Worm (Caenorhabditis elegans) whole organism, L3 larva: Measurements from ENCODE around the gene F23B2.10.

Experiments used
- R02D3.7 ChIP-seq: fragments of 150-350 bp; optimal IDR thresholded peaks from 2 replicates; lab custom pipeline; 2014; ENCODE audit warnings: missing biosample characterization, missing genetic modification characterization
- aly-2 ChIP-seq: fragments of 150-350 bp; optimal IDR thresholded peaks from 2 replicates; lab custom pipeline; 2014; ENCODE audit warnings: missing biosample characterization, missing genetic modification characterization
- ama-1 ChIP-seq: fragments of 150-350 bp; optimal IDR thresholded peaks from 2 replicates; lab custom pipeline; 2018
- ceh-16 ChIP-seq: sonication (generic microtip); optimal IDR thresholded peaks from 2 replicates; lab custom pipeline; 2017; ENCODE audit warnings: missing biosample characterization, missing genetic modification characterization
- ceh-82 ChIP-seq: fragments of 150-350 bp; optimal IDR thresholded peaks from 2 replicates; lab custom pipeline; 2014; ENCODE audit warnings: missing biosample characterization, missing genetic modification characterization
- ceh-9 ChIP-seq: sonication (generic microtip); optimal IDR thresholded peaks from 2 replicates; lab custom pipeline; 2018; ENCODE audit warnings: missing biosample characterization, missing genetic modification characterization
- daf-12 ChIP-seq: fragments of 150-350 bp; optimal IDR thresholded peaks from 2 replicates; lab custom pipeline; 2014; ENCODE audit warnings: missing biosample characterization, missing genetic modification reagents, missing genetic modification characterization
- egl-27 ChIP-seq: sonication (generic microtip); optimal IDR thresholded peaks from 4 replicates; lab custom pipeline; 2017; ENCODE audit warnings: missing biosample characterization, missing genetic modification reagents, missing genetic modification characterization
- egl-5 ChIP-seq: fragments of 150-350 bp; optimal IDR thresholded peaks from 2 replicates; lab custom pipeline; 2017; ENCODE audit warnings: missing biosample characterization, missing genetic modification reagents, missing genetic modification characterization, inconsistent platforms
- elt-1 ChIP-seq: fragments of 150-350 bp; optimal IDR thresholded peaks from 2 replicates; lab custom pipeline; 2014; ENCODE audit warnings: missing biosample characterization, missing genetic modification characterization
- elt-2 ChIP-seq: sonication (generic microtip); optimal IDR thresholded peaks from 2 replicates; lab custom pipeline; 2016; ENCODE audit warnings: missing genetic modification reagents, mild to moderate bottlenecking, missing genetic modification characterization, missing compliant biosample characterization
- elt-3 ChIP-seq, 3 experiments: fragments of 150-350 bp in 1 of 3; sonication (generic microtip) in 2 of 3; optimal IDR thresholded peaks; 2 replicates in 2 of 3; 4 replicates in 1 of 3; lab custom pipeline; 2014 to 2017; ENCODE audit warnings: missing biosample characterization in 3 of 3, missing genetic modification characterization in 3 of 3
- fkh-10 ChIP-seq: sonication (generic microtip); optimal IDR thresholded peaks from 2 replicates; lab custom pipeline; 2017; ENCODE audit warnings: missing biosample characterization, missing genetic modification reagents, missing genetic modification characterization
- hmg-11 ChIP-seq: sonication (generic microtip); optimal IDR thresholded peaks from 2 replicates; lab custom pipeline; 2016; ENCODE audit warnings: missing genetic modification characterization, missing compliant biosample characterization
- jun-1 ChIP-seq: fragments of 150-350 bp; optimal IDR thresholded peaks from 2 replicates; lab custom pipeline; 2014; ENCODE audit warnings: missing biosample characterization, missing genetic modification reagents, missing genetic modification characterization
- lin-39 ChIP-seq: fragments of 150-350 bp; optimal IDR thresholded peaks from 2 replicates; lab custom pipeline; 2018; ENCODE audit warnings: missing biosample characterization, missing genetic modification reagents, missing genetic modification characterization
- lsy-12 ChIP-seq: sonication (generic microtip); optimal IDR thresholded peaks from 2 replicates; lab custom pipeline; 2016; ENCODE audit warnings: mild to moderate bottlenecking, missing genetic modification characterization, missing compliant biosample characterization
- mdl-1 ChIP-seq: fragments of 150-350 bp; optimal IDR thresholded peaks from 2 replicates; lab custom pipeline; 2014; ENCODE audit warnings: missing biosample characterization, missing genetic modification characterization
- mml-1 ChIP-seq: fragments of 150-350 bp; sonication (generic microtip); optimal IDR thresholded peaks from 3 replicates; lab custom pipeline; 2014; ENCODE audit warnings: missing biosample characterization, missing genetic modification characterization
- nfya-1 ChIP-seq: sonication (generic microtip); optimal IDR thresholded peaks from 2 replicates; lab custom pipeline; 2017; ENCODE audit warnings: missing genetic modification characterization, mild to moderate bottlenecking, missing compliant biosample characterization, antibody characterized with exemption, moderate library complexity; ENCODE audit not compliant: insufficient read depth
- nhr-23 ChIP-seq: fragments of 150-350 bp; optimal IDR thresholded peaks from 2 replicates; lab custom pipeline; 2014; ENCODE audit warnings: missing biosample characterization, missing genetic modification reagents, missing genetic modification characterization
- nhr-25 ChIP-seq: sonication (generic microtip); optimal IDR thresholded peaks from 2 replicates; lab custom pipeline; 2017; ENCODE audit warnings: missing biosample characterization, missing genetic modification characterization
- nhr-67 ChIP-seq: fragments of 150-350 bp; optimal IDR thresholded peaks from 2 replicates; lab custom pipeline; 2014; ENCODE audit warnings: missing biosample characterization, missing genetic modification characterization
- nhr-76 ChIP-seq: fragments of 150-350 bp; sonication (generic microtip); optimal IDR thresholded peaks from 5 replicates; lab custom pipeline; 2014; ENCODE audit warnings: missing biosample characterization, missing genetic modification characterization
- nhr-77 ChIP-seq: fragments of 150-350 bp; optimal IDR thresholded peaks from 2 replicates; lab custom pipeline; 2014; ENCODE audit warnings: missing biosample characterization, missing genetic modification characterization
- pha-4 ChIP-seq: fragments of 150-350 bp; optimal IDR thresholded peaks from 2 replicates; lab custom pipeline; 2014; ENCODE audit warnings: missing biosample characterization, missing genetic modification reagents, missing genetic modification characterization
- pqm-1 ChIP-seq: fragments of 150-350 bp; optimal IDR thresholded peaks from 2 replicates; lab custom pipeline; 2017; ENCODE audit warnings: missing biosample characterization, missing genetic modification characterization, inconsistent platforms
- skn-1 ChIP-seq: fragments of 150-350 bp; optimal IDR thresholded peaks from 2 replicates; lab custom pipeline; 2014; ENCODE audit warnings: missing biosample characterization, missing genetic modification characterization
- snpc-4 ChIP-seq: fragments of 150-350 bp; optimal IDR thresholded peaks from 2 replicates; lab custom pipeline; 2014; ENCODE audit warnings: missing biosample characterization, missing genetic modification characterization
- unc-62 ChIP-seq: fragments of 150-350 bp; sonication (generic microtip); optimal IDR thresholded peaks from 4 replicates; lab custom pipeline; 2014; ENCODE audit warnings: missing biosample characterization, missing genetic modification reagents, missing genetic modification characterization
- zag-1 ChIP-seq: fragments of 150-350 bp; optimal IDR thresholded peaks from 2 replicates; lab custom pipeline; 2014; ENCODE audit warnings: missing biosample characterization, missing genetic modification characterization
- ztf-4 ChIP-seq: fragments of 150-350 bp; optimal IDR thresholded peaks from 2 replicates; lab custom pipeline; 2014; ENCODE audit warnings: missing biosample characterization, missing genetic modification characterization

The F23B2.10 gene

ce11 chrIV:9184547-9184946 is 30.4 kb upstream of the F23B2.10 start, which contains the start of gene C07C7.1:
TSS of gene C07C7.1 (plus strand) at chrIV:9184847.
- TF ChIP-seq mdl-1 (no peak), ceh-82 (no peak), R02D3.7 (tag; lab: Kevin White, UChicago) (no peak), zag-1 (tag; lab: Kevin White, UChicago) (no peak), lin-39 (tag; lab: Kevin White, UChicago) (no peak), nhr-23 (tag; lab: Kevin White, UChicago) (no peak), nfya-1 (tag; lab: Kevin White, UChicago) (no peak), ztf-4 (no peak), nhr-25 (no peak), hmg-11 (tag; lab: Kevin White, UChicago) (no peak), ceh-9 (no peak), egl-5 (tag; lab: Kevin White, UChicago) (no peak), ceh-16 (tag; lab: Kevin White, UChicago) (no peak), egl-27 (tag; lab: Kevin White, UChicago) (no peak), elt-1 (tag; lab: Kevin White, UChicago) (no peak)

- TF ChIP-seq mml-1 (no peak), fkh-10 (GFP tag; lab: Kevin White, UChicago) (peak; percentile 33), unc-62 (GFP tag; lab: Kevin White, UChicago) (no peak), ama-1 (lab: Kevin White, UChicago) (no peak)
Measured at ce11 chrIV:9169764-9170163, 15.6 kb upstream of the F23B2.10 start.

- TF ChIP-seq zag-1 (tag; lab: Kevin White, UChicago) (no peak), pqm-1 (tag; lab: Kevin White, UChicago) (peak; percentile 26), elt-2 (tag; lab: Kevin White, UChicago) (peak; percentile 85), daf-12 (tag; lab: Kevin White, UChicago) (no peak), skn-1 (tag; lab: Kevin White, UChicago) (peak; percentile 55)
- TF ChIP-seq, all 47 proteins: peak for 3
Measured at ce11 chrIV:9165681-9166080, 11.5 kb upstream of the F23B2.10 start, which contains the start of gene C07C7.3. TSS of gene C07C7.3 (plus strand) at chrIV:9166051.

- TF ChIP-seq hmg-11 (tag; lab: Kevin White, UChicago) (no peak), lsy-12 (tag; lab: Kevin White, UChicago) (no peak), pha-4 (no peak), nhr-67 (tag; lab: Kevin White, UChicago) (no peak), egl-5 (tag; lab: Kevin White, UChicago) (no peak), nhr-76 (tag; lab: Kevin White, UChicago) (no peak), nhr-77 (no peak), ceh-9 (no peak), daf-12 (tag; lab: Kevin White, UChicago) (no peak), mml-1 (no peak), aly-2 (no peak), snpc-4 (no peak)
- TF ChIP-seq, all 47 proteins: peak for 0
Measured at ce11 chrIV:9165027-9165426, 10.9 kb upstream of the F23B2.10 start, which contains the start of gene pcp-2. TSS of gene pcp-2 (minus strand) at chrIV:9165127.

ce11 chrIV:9159863-9160262 is 5.7 kb upstream of the F23B2.10 start:
- TF ChIP-seq pqm-1 (tag; lab: Kevin White, UChicago) (peak; percentile 93), jun-1 (peak; percentile 56), nhr-67 (tag; lab: Kevin White, UChicago) (no peak), elt-2 (tag; lab: Kevin White, UChicago) (peak; percentile 95), mdl-1 (no peak), skn-1 (tag; lab: Kevin White, UChicago) (peak; percentile 62), elt-3 (tag; optimal IDR thresholded peaks at IDR 0.05; lab: Kevin White, UChicago) (no peak)
